Worm (Caenorhabditis elegans): ENCODE data around the gene F48F7.5.

DNA sequence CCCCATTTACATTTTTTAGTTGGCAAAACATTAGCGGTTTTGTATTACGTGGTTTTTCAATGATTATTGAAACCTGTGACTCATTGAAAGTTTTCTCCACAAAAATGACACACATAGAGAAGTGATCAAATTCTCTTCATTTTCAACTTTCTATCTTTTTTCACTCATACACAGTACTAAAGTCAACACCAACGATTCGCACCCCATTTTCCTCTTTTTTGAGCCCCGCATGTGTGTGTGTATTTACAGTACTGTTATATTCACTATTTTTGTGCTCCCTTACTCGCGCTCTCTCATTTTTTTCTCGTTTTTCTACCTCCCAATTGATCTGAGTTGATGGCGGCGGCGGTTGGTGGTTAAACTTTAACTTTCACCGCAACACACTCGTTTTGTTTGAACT, 17.0 kb upstream of the F48F7.5 start:
- TF ChIP-seq ceh-62 (tag; optimal IDR thresholded peaks at IDR 0.05): no peak
- TF ChIP-seq zip-11 (GFP tag; IDR thresholded peaks at IDR 0.05): no peak
- TF ChIP-seq php-3 (GFP tag; IDR thresholded peaks at IDR 0.05): no peak
- TF ChIP-seq zag-1 (tag; optimal IDR thresholded peaks at IDR 0.05): no peak
- TF ChIP-seq nhr-41 (GFP tag; IDR thresholded peaks at IDR 0.05): no peak
- no peak for TF ChIP-seq unc-39 (tag; optimal IDR thresholded peaks at IDR 0.05)
- no peak for TF ChIP-seq nhr-42 (GFP tag; IDR thresholded peaks at IDR 0.05)
- TF ChIP-seq lin-13 (GFP tag; optimal IDR thresholded peaks at IDR 0.05): no peak
- peak in 1 of 2 experiments; percentile 46 for TF ChIP-seq unc-62 (GFP tag; optimal IDR thresholded peaks at IDR 0.05 in 1 of 2)
- TF ChIP-seq unc-62 (tag; optimal IDR thresholded peaks at IDR 0.05): no peak
